Worm (Caenorhabditis elegans) whole organism, L4 larva: ENCODE data around the gene clec-7.

Experiments
- F37D6.2 ChIP-seq: sonication (generic microtip); optimal IDR thresholded peaks from 2 replicates; lab custom pipeline; 2016; ENCODE audit warnings: mild to moderate bottlenecking, missing genetic modification characterization, missing compliant biosample characterization
- F49E8.2 ChIP-seq: sonication (generic microtip); optimal IDR thresholded peaks from 2 replicates; lab custom pipeline; 2016; ENCODE audit warnings: missing compliant biosample characterization, mild to moderate bottlenecking, missing genetic modification characterization, borderline replicate concordance
- T20F7.1 ChIP-seq: fragments of 200-800 bp; sonication (Bioruptor generic); optimal IDR thresholded peaks from 2 replicates; lab custom pipeline; 2018; ENCODE audit warnings: mild to moderate bottlenecking, missing genetic modification characterization, missing compliant biosample characterization
- T26A8.4 ChIP-seq: fragments of 200-800 bp; sonication (Bioruptor generic); IDR thresholded peaks from 2 replicates; pipeline ENCODE4 v1.3.6; 2022; ENCODE audit warnings: missing genetic modification characterization, missing compliant biosample characterization
- Y105C5A.15 ChIP-seq: fragments of 200-800 bp; sonication (Bioruptor generic); IDR thresholded peaks from 2 replicates; pipeline ENCODE4 v1.3.6; 2022; ENCODE audit warnings: missing genetic modification characterization, missing compliant biosample characterization
- Y5F2A.4 ChIP-seq: fragments of 200-800 bp; sonication (Bioruptor generic); optimal IDR thresholded peaks from 2 replicates; lab custom pipeline; 2018; ENCODE audit warnings: mild to moderate bottlenecking, missing genetic modification characterization, missing compliant biosample characterization
- Y75B8A.6 ChIP-seq: fragments of 200-800 bp; sonication (Bioruptor generic); IDR thresholded peaks from 2 replicates; pipeline ENCODE4 v1.3.6; 2022; ENCODE audit warnings: missing genetic modification reagents, missing genetic modification characterization, missing compliant biosample characterization
- ceh-20 ChIP-seq: fragments of 200-800 bp; sonication (Bioruptor generic); IDR thresholded peaks from 2 replicates; pipeline ENCODE4 v1.3.6; 2022; ENCODE audit warnings: missing genetic modification reagents, missing genetic modification characterization, missing compliant biosample characterization
- ceh-44 ChIP-seq: fragments of 200-800 bp; sonication (Bioruptor generic); IDR thresholded peaks from 2 replicates; pipeline ENCODE4 v1.3.6; 2022; ENCODE audit warnings: missing genetic modification reagents, missing genetic modification characterization, missing compliant biosample characterization
- ceh-62 ChIP-seq: sonication (generic microtip); optimal IDR thresholded peaks from 2 replicates; lab custom pipeline; 2017; ENCODE audit warnings: missing biosample characterization, missing genetic modification characterization
- daf-16 ChIP-seq, 3 experiments: sonication (generic microtip); optimal IDR thresholded peaks; 2 replicates each; lab custom pipeline; 2016 to 2017; ENCODE audit warnings: missing genetic modification characterization in 3 of 3, missing genetic modification reagents in 3 of 3, mild to moderate bottlenecking in 2 of 3, missing compliant biosample characterization in 2 of 3, missing biosample characterization in 1 of 3, moderate library complexity in 1 of 3
- daf-8 ChIP-seq: fragments of 200-800 bp; sonication (Bioruptor generic); IDR thresholded peaks from 2 replicates; pipeline ENCODE4 v1.3.6; 2022; ENCODE audit warnings: missing genetic modification characterization, missing compliant biosample characterization
- dmd-6 ChIP-seq: fragments of 200-800 bp; sonication (Bioruptor generic); IDR thresholded peaks from 2 replicates; pipeline ENCODE4 v1.3.6; 2022; ENCODE audit warnings: missing genetic modification reagents, missing genetic modification characterization, missing compliant biosample characterization
- duxl-1 ChIP-seq: sonication (generic microtip); optimal IDR thresholded peaks from 2 replicates; lab custom pipeline; 2016; ENCODE audit warnings: mild to moderate bottlenecking, missing genetic modification characterization, moderate library complexity, missing compliant biosample characterization; ENCODE audit not compliant: poor library complexity
- dve-1 ChIP-seq: sonication (generic microtip); optimal IDR thresholded peaks from 2 replicates; lab custom pipeline; 2017; ENCODE audit warnings: antibody characterized with exemption, mild to moderate bottlenecking, missing genetic modification characterization, missing compliant biosample characterization; ENCODE audit not compliant: insufficient read depth
- gei-8 ChIP-seq: fragments of 200-800 bp; sonication (Bioruptor generic); optimal IDR thresholded peaks from 2 replicates; lab custom pipeline; 2018; ENCODE audit warnings: mild to moderate bottlenecking, missing genetic modification characterization, missing compliant biosample characterization
- hlh-11 ChIP-seq: fragments of 200-800 bp; sonication (Bioruptor generic); optimal IDR thresholded peaks from 2 replicates; lab custom pipeline; 2018; ENCODE audit warnings: mild to moderate bottlenecking, missing genetic modification characterization, missing compliant biosample characterization
- lim-7 ChIP-seq: fragments of 200-800 bp; sonication (Bioruptor generic); IDR thresholded peaks from 2 replicates; pipeline ENCODE4 v1.3.6; 2022; ENCODE audit warnings: missing genetic modification characterization, missing compliant biosample characterization
- lin-1 ChIP-seq: fragments of 200-800 bp; sonication (Bioruptor generic); IDR thresholded peaks from 2 replicates; pipeline ENCODE4 v1.3.6; 2022; ENCODE audit warnings: missing genetic modification reagents, missing genetic modification characterization, missing compliant biosample characterization
- lin-13 ChIP-seq: fragments of 150-350 bp; optimal IDR thresholded peaks from 2 replicates; lab custom pipeline; 2014; ENCODE audit warnings: missing biosample characterization, missing genetic modification reagents, missing genetic modification characterization
- lin-39 ChIP-seq: fragments of 150-350 bp; optimal IDR thresholded peaks from 2 replicates; lab custom pipeline; 2014; ENCODE audit warnings: missing biosample characterization, missing genetic modification reagents, missing genetic modification characterization
- madf-5 ChIP-seq, 2 experiments: fragments of 200-800 bp; sonication (Bioruptor generic); IDR thresholded peaks; 2 replicates each; pipeline ENCODE4 v1.3.6; 2022; ENCODE audit warnings: missing compliant biosample characterization in 2 of 2, missing genetic modification characterization in 2 of 2
- nhr-25 ChIP-seq: sonication (generic microtip); optimal IDR thresholded peaks from 2 replicates; lab custom pipeline; 2017; ENCODE audit warnings: missing genetic modification characterization, mild to moderate bottlenecking, missing compliant biosample characterization, antibody characterized with exemption, moderate library complexity, borderline replicate concordance; ENCODE audit not compliant: insufficient read depth
- nhr-28 ChIP-seq: fragments of 150-350 bp; optimal IDR thresholded peaks from 2 replicates; lab custom pipeline; 2014; ENCODE audit warnings: missing biosample characterization, missing genetic modification characterization
- nhr-76 ChIP-seq: fragments of 150-350 bp; optimal IDR thresholded peaks from 2 replicates; lab custom pipeline; 2014; ENCODE audit warnings: missing biosample characterization, missing genetic modification characterization
- pha-4 ChIP-seq, 2 experiments: fragments of 150-350 bp in 1 of 2; fragments of 200-800 bp in 1 of 2; sonication (Bioruptor generic) in 1 of 2; IDR thresholded peaks in 1 of 2; optimal IDR thresholded peaks in 1 of 2; 2 replicates each; pipeline versions ENCODE4 v1.3.6 to Lab custom; 2014 to 2022; ENCODE audit warnings: missing genetic modification characterization in 2 of 2, missing genetic modification reagents in 2 of 2, missing biosample characterization in 1 of 2, missing compliant biosample characterization in 1 of 2
- php-3 ChIP-seq: fragments of 200-800 bp; sonication (Bioruptor generic); IDR thresholded peaks from 2 replicates; pipeline ENCODE4 v1.3.6; 2022; ENCODE audit warnings: missing genetic modification reagents, missing genetic modification characterization, missing compliant biosample characterization
- pqm-1 ChIP-seq: sonication (generic microtip); optimal IDR thresholded peaks from 2 replicates; lab custom pipeline; 2017; ENCODE audit warnings: missing biosample characterization, missing genetic modification characterization
- set-16 ChIP-seq: fragments of 200-800 bp; sonication (Bioruptor generic); IDR thresholded peaks from 2 replicates; pipeline ENCODE4 v1.3.6; 2022; ENCODE audit warnings: missing genetic modification reagents, missing genetic modification characterization, missing compliant biosample characterization
- tra-1 ChIP-seq: fragments of 200-800 bp; sonication (Bioruptor generic); IDR thresholded peaks from 2 replicates; pipeline ENCODE4 v1.3.6; 2022; ENCODE audit warnings: missing genetic modification reagents, missing genetic modification characterization, missing compliant biosample characterization
- unc-130 ChIP-seq: sonication (generic microtip); optimal IDR thresholded peaks from 2 replicates; lab custom pipeline; 2016; ENCODE audit warnings: missing genetic modification reagents, missing genetic modification characterization, missing compliant biosample characterization

clec-7 gene

DNA sequence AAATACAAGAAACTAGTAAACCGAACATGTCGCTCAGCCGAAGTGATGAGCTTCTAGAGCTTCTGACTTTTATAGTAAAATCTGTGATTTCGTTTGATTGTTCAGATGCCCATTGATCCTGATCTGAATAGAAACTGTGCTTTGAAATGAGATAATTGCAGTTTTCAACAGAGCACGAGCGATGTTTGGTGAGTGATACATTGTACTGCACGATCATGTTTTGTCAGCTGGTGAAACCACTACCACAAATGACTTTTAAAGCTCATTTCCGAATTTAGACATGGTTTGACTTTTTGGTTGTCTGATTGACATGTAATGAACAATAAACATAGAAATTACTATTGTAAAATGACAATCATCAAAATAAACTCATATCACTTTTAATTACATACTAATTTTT lies 27.3 kb downstream of the clec-7 start, which contains the start of gene tag-293:
Gene tag-293, minus strand, starts transcription at position 101 of the 400 bp plus-strand sequence.
- TF ChIP-seq madf-5 (GFP tag; IDR thresholded peaks at IDR 0.05; lab: Robert Waterston, UW) (no peak), tra-1 (GFP tag; lab: Robert Waterston, UW) (no peak), gei-8 (GFP tag; lab: Kevin White, UChicago) (no peak), daf-8 (GFP tag; lab: Robert Waterston, UW) (no peak), T20F7.1 (GFP tag; lab: Kevin White, UChicago) (no peak), Y75B8A.6 (GFP tag; lab: Robert Waterston, UW) (no peak), ceh-62 (tag; lab: Kevin White, UChicago) (no peak), lim-7 (GFP tag; lab: Robert Waterston, UW) (no peak), F37D6.2 (tag; lab: Kevin White, UChicago) (no peak), lin-1 (GFP tag; lab: Robert Waterston, UW) (no peak), pha-4 (GFP tag; IDR thresholded peaks at IDR 0.05; lab: Robert Waterston, UW) (no peak), pha-4 (tag; optimal IDR thresholded peaks at IDR 0.05; lab: Kevin White, UChicago) (no peak), nhr-28 (no peak), nhr-25 (tag; lab: Kevin White, UChicago) (no peak)

DNA sequence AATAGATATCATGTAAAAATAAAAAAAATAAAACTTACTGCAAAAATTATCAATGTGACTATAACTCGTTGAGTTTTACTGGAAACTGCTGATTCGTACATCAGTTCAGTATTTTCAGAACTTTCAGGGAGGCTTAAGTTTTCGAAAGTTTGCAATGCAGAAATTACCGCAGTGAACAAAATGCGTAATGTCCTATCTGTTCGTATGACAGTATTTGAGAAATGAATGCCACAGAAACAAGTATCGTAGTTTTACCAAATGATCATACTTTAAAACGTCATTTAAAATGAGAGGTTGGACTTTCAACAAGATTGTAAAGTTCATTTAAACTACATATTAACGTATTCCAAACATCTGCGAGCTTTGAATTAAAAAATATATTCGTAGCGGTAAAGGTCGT lies 28.5 kb downstream of the clec-7 start, which contains the start of gene C03G6.21:
Gene C03G6.21, minus strand, starts transcription at position 101 of the 400 bp plus-strand sequence.
- TF ChIP-seq php-3 (GFP tag; lab: Robert Waterston, UW) (no peak), lin-39 (tag; lab: Kevin White, UChicago) (no peak), Y105C5A.15 (no peak), nhr-25 (tag; lab: Kevin White, UChicago) (no peak), lin-1 (GFP tag; lab: Robert Waterston, UW) (no peak), ceh-44 (no peak)

DNA sequence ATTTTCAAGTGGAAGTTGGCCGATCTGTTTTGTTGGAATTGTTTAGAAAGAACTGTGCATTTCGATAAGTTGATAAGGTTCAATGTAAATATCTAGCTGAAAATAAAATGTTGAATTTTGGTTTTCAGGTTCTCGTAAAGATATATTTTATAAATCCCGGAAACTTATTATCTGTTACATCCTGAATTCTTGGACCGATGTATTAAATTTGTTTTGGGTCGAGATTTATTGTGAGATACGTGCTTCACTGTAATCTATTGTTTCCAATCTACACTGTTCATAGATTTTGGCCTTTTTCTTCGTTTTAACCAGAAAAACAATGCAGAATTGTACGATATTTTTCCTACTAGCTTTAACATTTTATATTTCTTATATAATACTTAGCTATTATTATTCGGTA lies 28.9 kb downstream of the clec-7 start, which contains the start of gene C03G6.6:
Gene C03G6.6, plus strand, starts transcription at position 301 of the 400 bp plus-strand sequence.
- TF ChIP-seq nhr-76 (tag; lab: Kevin White, UChicago), result no peak
- TF ChIP-seq, all 104 proteins: peak for 0

DNA sequence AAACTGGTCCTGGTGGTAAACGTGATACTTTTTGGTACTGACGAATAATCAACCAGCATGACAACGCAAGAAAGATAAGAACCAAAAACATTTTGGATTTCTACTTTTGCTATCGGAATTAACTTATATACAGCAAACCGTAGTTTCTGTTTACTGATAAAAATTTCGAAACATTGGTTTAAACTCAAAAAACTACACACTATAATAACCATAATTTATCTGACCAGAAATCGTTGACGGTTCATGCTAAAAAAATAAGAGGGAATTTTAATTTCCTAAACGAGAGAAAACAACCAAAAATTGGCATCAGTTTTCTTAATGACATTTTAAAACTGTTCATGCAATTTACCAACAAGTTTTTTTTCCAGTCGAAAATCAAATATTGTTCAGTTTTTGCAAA lies 33.5 kb downstream of the clec-7 start, which contains the start of gene cyp-35A1:
Gene cyp-35A1, minus strand, starts transcription at position 101 of the 400 bp plus-strand sequence.
- TF ChIP-seq ceh-20 (GFP tag; lab: Robert Waterston, UW) (no peak), T26A8.4 (GFP tag; lab: Robert Waterston, UW) (no peak), F37D6.2 (tag; lab: Kevin White, UChicago) (no peak), duxl-1 (tag; lab: Kevin White, UChicago) (no peak)
- TF ChIP-seq, all 104 proteins: peak for 0

DNA sequence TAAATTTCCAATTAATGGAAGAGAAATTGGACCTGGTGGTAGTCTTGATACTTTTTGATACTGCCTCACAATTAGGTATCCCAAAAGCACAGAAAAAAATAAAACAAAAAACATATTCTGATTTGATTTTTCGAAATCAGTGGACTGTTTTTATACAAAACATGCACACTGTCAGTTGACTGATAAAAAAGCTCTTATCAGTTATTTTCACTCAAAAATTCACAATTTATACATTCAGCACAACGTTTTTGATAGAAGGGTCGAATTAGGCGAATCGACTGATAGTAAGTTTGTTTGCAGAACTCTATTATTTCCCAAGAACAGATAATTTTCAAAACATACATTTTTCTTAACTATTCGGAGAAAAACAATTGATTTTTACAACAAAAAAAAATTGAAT lies 35.9 kb downstream of the clec-7 start, which contains the start of gene cyp-35A2:
Gene cyp-35A2, minus strand, starts transcription at position 124 of the 400 bp plus-strand sequence.
- TF ChIP-seq nhr-28 (peak; percentile 71), Y5F2A.4 (no peak), pqm-1 (tag; lab: Kevin White, UChicago) (peak; percentile 52), hlh-11 (tag; lab: Kevin White, UChicago) (peak; percentile 53), daf-16 (GFP tag; optimal IDR thresholded peaks at IDR 0.05; lab: Kevin White, UChicago) (no peak), daf-16 (tag; optimal IDR thresholded peaks at IDR 0.05; lab: Kevin White, UChicago) (peak; percentile 91), dmd-6 (GFP tag; lab: Robert Waterston, UW) (peak; percentile 57; the same call in 1 of the 2 replicates)

DNA sequence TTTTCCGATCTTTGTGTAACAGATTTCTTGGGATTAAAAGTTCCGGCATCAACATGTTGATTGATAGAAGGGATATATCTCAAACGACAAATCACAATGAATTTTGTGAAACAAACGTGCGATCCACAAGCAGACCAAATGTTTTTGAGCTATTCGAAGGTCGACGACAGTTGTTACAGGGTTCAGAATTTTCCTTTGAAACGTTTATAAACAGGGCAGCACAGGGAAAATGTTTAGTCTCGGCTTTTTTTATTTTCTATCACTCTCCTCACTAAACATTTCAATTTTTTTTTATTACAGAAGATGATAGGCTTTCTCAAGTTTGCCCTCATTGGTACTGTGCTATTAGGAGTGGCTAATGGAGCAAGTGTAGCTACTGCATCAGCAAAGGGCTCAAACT lies 36.8 kb downstream of the clec-7 start, which contains the start of gene exc-13:
Gene exc-13, plus strand, starts transcription at position 301 of the 400 bp plus-strand sequence.
- TF ChIP-seq daf-16 (GFP tag; optimal IDR thresholded peaks at IDR 0.05; lab: Kevin White, UChicago) (peak in 1 of 2 experiments; percentile 90), daf-16 (tag; optimal IDR thresholded peaks at IDR 0.05; lab: Kevin White, UChicago) (no peak), F49E8.2 (tag; lab: Kevin White, UChicago) (no peak), dve-1 (no peak), Y5F2A.4 (no peak), unc-130 (no peak), lin-13 (GFP tag; lab: Kevin White, UChicago) (no peak), duxl-1 (tag; lab: Kevin White, UChicago) (no peak), set-16 (GFP tag; lab: Robert Waterston, UW) (no peak)
